Worm (Caenorhabditis elegans) whole organism, mixed stage, embryonic: ENCODE data around the gene C09H10.4.

Source experiments
- bed-3 ChIP-seq: fragments of 200-800 bp; sonication (Bioruptor generic); optimal IDR thresholded peaks from 3 replicates; lab custom pipeline; 2018; ENCODE audit warnings: mild to moderate bottlenecking, missing genetic modification characterization, moderate library complexity, missing compliant biosample characterization
- blmp-1 ChIP-seq: fragments of 150-350 bp; optimal IDR thresholded peaks from 2 replicates; lab custom pipeline; 2014; ENCODE audit warnings: missing biosample characterization, missing genetic modification characterization
- ceh-39 ChIP-seq: fragments of 150-350 bp; optimal IDR thresholded peaks from 2 replicates; lab custom pipeline; 2014; ENCODE audit warnings: missing biosample characterization, missing genetic modification characterization
- ceh-43 ChIP-seq: fragments of 200-800 bp; sonication (Bioruptor generic); optimal IDR thresholded peaks from 2 replicates; lab custom pipeline; 2018; ENCODE audit warnings: mild to moderate bottlenecking, missing genetic modification characterization, moderate library complexity, missing compliant biosample characterization
- ceh-83 ChIP-seq: fragments of 200-800 bp; sonication (Bioruptor generic); optimal IDR thresholded peaks from 2 replicates; lab custom pipeline; 2018; ENCODE audit warnings: mild to moderate bottlenecking, missing genetic modification characterization, missing compliant biosample characterization
- ces-1 ChIP-seq: fragments of 150-350 bp; optimal IDR thresholded peaks from 2 replicates; lab custom pipeline; 2014; ENCODE audit warnings: missing biosample characterization, missing genetic modification reagents, missing genetic modification characterization
- cnd-1 ChIP-seq: fragments of 200-800 bp; sonication (Bioruptor generic); optimal IDR thresholded peaks from 2 replicates; lab custom pipeline; 2018; ENCODE audit warnings: mild to moderate bottlenecking, missing genetic modification characterization, missing compliant biosample characterization
- drap-1 ChIP-seq: fragments of 200-800 bp; sonication (Bioruptor generic); optimal IDR thresholded peaks from 3 replicates; lab custom pipeline; 2018; ENCODE audit warnings: mild to moderate bottlenecking, missing genetic modification characterization, missing compliant biosample characterization
- elt-1 ChIP-seq: sonication (generic microtip); optimal IDR thresholded peaks from 2 replicates; lab custom pipeline; 2017; ENCODE audit warnings: missing genetic modification characterization, mild to moderate bottlenecking, missing compliant biosample characterization, antibody characterized with exemption, moderate library complexity, borderline replicate concordance; ENCODE audit not compliant: insufficient read depth
- elt-3 ChIP-seq: fragments of 150-350 bp; optimal IDR thresholded peaks from 2 replicates; lab custom pipeline; 2014; ENCODE audit warnings: missing biosample characterization, missing genetic modification characterization
- flh-1 ChIP-seq: fragments of 200-800 bp; sonication (Bioruptor generic); optimal IDR thresholded peaks from 2 replicates; lab custom pipeline; 2018; ENCODE audit warnings: mild to moderate bottlenecking, missing genetic modification characterization, moderate library complexity, missing compliant biosample characterization
- ham-2 ChIP-seq: fragments of 200-800 bp; sonication (Bioruptor generic); optimal IDR thresholded peaks from 2 replicates; lab custom pipeline; 2018; ENCODE audit warnings: mild to moderate bottlenecking, missing genetic modification characterization, missing compliant biosample characterization
- hlh-1 ChIP-seq: fragments of 150-350 bp; optimal IDR thresholded peaks from 2 replicates; lab custom pipeline; 2014; ENCODE audit warnings: missing biosample characterization, missing genetic modification reagents, missing genetic modification characterization
- lin-13 ChIP-seq: fragments of 150-350 bp; optimal IDR thresholded peaks from 2 replicates; lab custom pipeline; 2014; ENCODE audit warnings: missing biosample characterization, missing genetic modification characterization
- lin-32 ChIP-seq: fragments of 200-800 bp; sonication (Bioruptor generic); optimal IDR thresholded peaks from 2 replicates; lab custom pipeline; 2018; ENCODE audit warnings: mild to moderate bottlenecking, missing genetic modification characterization, missing compliant biosample characterization
- lsy-2 ChIP-seq: fragments of 150-350 bp; optimal IDR thresholded peaks from 2 replicates; lab custom pipeline; 2014; ENCODE audit warnings: missing biosample characterization, missing genetic modification characterization
- mab-5 ChIP-seq: fragments of 150-350 bp; optimal IDR thresholded peaks from 2 replicates; lab custom pipeline; 2014; ENCODE audit warnings: missing biosample characterization, missing genetic modification characterization
- mep-1 ChIP-seq: fragments of 150-350 bp; optimal IDR thresholded peaks from 2 replicates; lab custom pipeline; 2017; ENCODE audit warnings: missing biosample characterization, missing genetic modification reagents, missing genetic modification characterization, inconsistent platforms
- mls-2 ChIP-seq: sonication (generic microtip); optimal IDR thresholded peaks from 2 replicates; lab custom pipeline; 2016; ENCODE audit warnings: mild to moderate bottlenecking, missing genetic modification characterization, moderate library complexity, missing compliant biosample characterization
- nhr-12 ChIP-seq: fragments of 150-350 bp; optimal IDR thresholded peaks from 2 replicates; lab custom pipeline; 2014; ENCODE audit warnings: missing biosample characterization, missing genetic modification characterization
- nhr-2 ChIP-seq: fragments of 150-350 bp; optimal IDR thresholded peaks from 2 replicates; lab custom pipeline; 2014; ENCODE audit warnings: missing biosample characterization, missing genetic modification characterization
- nhr-237 ChIP-seq: fragments of 150-350 bp; optimal IDR thresholded peaks from 2 replicates; lab custom pipeline; 2014; ENCODE audit warnings: missing biosample characterization, missing genetic modification characterization
- nhr-28 ChIP-seq: fragments of 150-350 bp; optimal IDR thresholded peaks from 2 replicates; lab custom pipeline; 2014; ENCODE audit warnings: missing biosample characterization, missing genetic modification characterization
- nhr-76 ChIP-seq: sonication (generic microtip); optimal IDR thresholded peaks from 2 replicates; lab custom pipeline; 2017; ENCODE audit warnings: missing biosample characterization, missing genetic modification characterization
- pha-4 ChIP-seq: fragments of 150-350 bp; optimal IDR thresholded peaks from 2 replicates; lab custom pipeline; 2018; ENCODE audit warnings: missing biosample characterization, missing genetic modification reagents, missing genetic modification characterization
- sem-2 ChIP-seq: fragments of 200-800 bp; sonication (Bioruptor generic); optimal IDR thresholded peaks from 2 replicates; lab custom pipeline; 2018; ENCODE audit warnings: mild to moderate bottlenecking, missing genetic modification characterization, missing compliant biosample characterization
- snpc-4 ChIP-seq: fragments of 150-350 bp; optimal IDR thresholded peaks from 2 replicates; lab custom pipeline; 2014; ENCODE audit warnings: missing biosample characterization, missing genetic modification characterization
- sptf-1 ChIP-seq: sonication (generic microtip); optimal IDR thresholded peaks from 2 replicates; lab custom pipeline; 2017; ENCODE audit warnings: mild to moderate bottlenecking, missing genetic modification characterization, moderate library complexity, missing compliant biosample characterization
- tbx-8 ChIP-seq: fragments of 200-800 bp; sonication (Bioruptor generic); optimal IDR thresholded peaks from 2 replicates; lab custom pipeline; 2018; ENCODE audit warnings: mild to moderate bottlenecking, missing genetic modification characterization, moderate library complexity, missing compliant biosample characterization
- unc-120 ChIP-seq: sonication (generic microtip); optimal IDR thresholded peaks from 2 replicates; lab custom pipeline; 2017; ENCODE audit warnings: missing genetic modification characterization, missing compliant biosample characterization; ENCODE audit not compliant: poor library complexity, severe bottlenecking
- unc-39 ChIP-seq: fragments of 150-350 bp; optimal IDR thresholded peaks from 2 replicates; lab custom pipeline; 2014; ENCODE audit warnings: missing biosample characterization, missing genetic modification characterization
- unc-62 ChIP-seq: fragments of 150-350 bp; optimal IDR thresholded peaks from 2 replicates; lab custom pipeline; 2014; ENCODE audit warnings: missing biosample characterization, missing genetic modification reagents, missing genetic modification characterization
- ztf-11 ChIP-seq: fragments of 150-350 bp; optimal IDR thresholded peaks from 2 replicates; lab custom pipeline; 2014; ENCODE audit warnings: missing biosample characterization, missing genetic modification characterization

Gene C09H10.4

DNA sequence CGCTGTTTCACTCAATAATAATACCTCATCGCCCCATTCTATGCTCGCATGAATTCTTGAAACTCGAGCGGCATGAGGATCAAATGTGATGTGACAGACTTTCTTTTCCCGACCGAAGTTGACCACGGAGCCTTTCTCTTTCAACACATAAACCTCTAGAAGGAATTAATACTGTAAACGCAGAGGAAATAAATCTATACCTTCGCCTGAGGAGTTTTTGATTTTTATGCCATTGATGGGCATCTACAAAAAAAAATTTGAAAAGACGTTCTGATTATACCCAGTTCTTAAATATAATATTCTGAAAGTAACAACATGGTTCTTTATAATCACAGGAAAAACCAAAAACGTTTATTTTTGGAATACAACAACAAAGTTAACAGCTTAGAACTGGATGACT is 3.7 kb upstream of the C09H10.4 start, which contains the start of gene nbs-1:
TSS of gene nbs-1 (minus strand) at position 246 of the 400 bp plus-strand sequence.
- TF ChIP-seq ham-2 (GFP tag; lab: Kevin White, UChicago) (no peak), flh-1 (GFP tag; lab: Kevin White, UChicago) (no peak), snpc-4 (tag; lab: Kevin White, UChicago) (no peak), blmp-1 (tag; lab: Kevin White, UChicago) (no peak), hlh-1 (tag; lab: Kevin White, UChicago) (no peak), nhr-28 (tag; lab: Kevin White, UChicago) (no peak), elt-1 (tag; lab: Kevin White, UChicago) (no peak), unc-39 (tag; lab: Kevin White, UChicago) (no peak), bed-3 (GFP tag; lab: Kevin White, UChicago) (no peak), ceh-39 (tag; lab: Kevin White, UChicago) (no peak), mls-2 (tag; lab: Kevin White, UChicago) (no peak), sptf-1 (tag; lab: Kevin White, UChicago) (no peak), ceh-83 (GFP tag; lab: Kevin White, UChicago) (no peak), elt-3 (tag; lab: Kevin White, UChicago) (no peak), unc-120 (tag; lab: Kevin White, UChicago) (no peak), lin-32 (no peak), mep-1 (tag; lab: Kevin White, UChicago) (no peak)

ce11 chrII:11097154-11097887 is 2.6 kb upstream of the C09H10.4 start, which contains the start of the genes rpl-36.A and nuo-1:
Gene rpl-36.A, minus strand, starts transcription at chrII:11097204.
Gene nuo-1, plus strand, starts transcription at chrII:11097837.
- TF ChIP-seq unc-120 (tag; lab: Kevin White, UChicago): peak; percentile 80
- TF ChIP-seq nhr-28 (tag; lab: Kevin White, UChicago): no peak
- peak; percentile 50 for TF ChIP-seq sptf-1 (tag; lab: Kevin White, UChicago)
- peak; percentile 34 for TF ChIP-seq unc-62 (GFP tag; lab: Kevin White, UChicago)
- no peak for TF ChIP-seq nhr-76 (tag; lab: Kevin White, UChicago)
- peak; percentile 98 for TF ChIP-seq lsy-2 (tag; lab: Kevin White, UChicago)
- TF ChIP-seq drap-1 (GFP tag; lab: Kevin White, UChicago): peak; percentile 4
- peak; percentile 76 for TF ChIP-seq lin-13 (tag; lab: Kevin White, UChicago)
- TF ChIP-seq ceh-43: no peak
- TF ChIP-seq hlh-1 (tag; lab: Kevin White, UChicago): peak; percentile 55
- no peak for TF ChIP-seq nhr-12 (tag; lab: Kevin White, UChicago)
- no peak for TF ChIP-seq lin-32
- TF ChIP-seq ceh-39 (tag; lab: Kevin White, UChicago): peak; percentile 44
- TF ChIP-seq blmp-1 (tag; lab: Kevin White, UChicago): peak; percentile 89
- TF ChIP-seq mep-1 (tag; lab: Kevin White, UChicago): peak; percentile 93
- peak; percentile 53 for TF ChIP-seq ces-1 (GFP tag; lab: Kevin White, UChicago)
- peak; percentile 73 for TF ChIP-seq pha-4 (tag; lab: Kevin White, UChicago)
- peak; percentile 1 for TF ChIP-seq ham-2 (GFP tag; lab: Kevin White, UChicago)
- TF ChIP-seq nhr-237 (tag; lab: Kevin White, UChicago): peak; percentile 94
- TF ChIP-seq, all 35 proteins: peak for 14

- TF ChIP-seq lin-13 (tag; lab: Kevin White, UChicago): no peak
- TF ChIP-seq ceh-83 (GFP tag; lab: Kevin White, UChicago): no peak
- TF ChIP-seq ces-1 (GFP tag; lab: Kevin White, UChicago): no peak
- no peak for TF ChIP-seq sem-2 (GFP tag; lab: Kevin White, UChicago)
- no peak for TF ChIP-seq nhr-76 (tag; lab: Kevin White, UChicago)
- no peak for TF ChIP-seq unc-120 (tag; lab: Kevin White, UChicago)
- TF ChIP-seq lsy-2 (tag; lab: Kevin White, UChicago): no peak
- no peak for TF ChIP-seq blmp-1 (tag; lab: Kevin White, UChicago)
- no peak for TF ChIP-seq lin-32
- TF ChIP-seq hlh-1 (tag; lab: Kevin White, UChicago): no peak
- TF ChIP-seq nhr-2 (tag; lab: Kevin White, UChicago): no peak
- no peak for TF ChIP-seq snpc-4 (tag; lab: Kevin White, UChicago)
- TF ChIP-seq, all 35 proteins: peak for 0
Measured at ce11 chrII:11101171-11101570, 1.2 kb downstream of the C09H10.4 start.

- no peak for TF ChIP-seq ztf-11
- TF ChIP-seq blmp-1 (tag; lab: Kevin White, UChicago): no peak
- TF ChIP-seq mep-1 (tag; lab: Kevin White, UChicago): peak; percentile 71
- TF ChIP-seq mls-2 (tag; lab: Kevin White, UChicago): no peak
- peak; percentile 12 for TF ChIP-seq ces-1 (GFP tag; lab: Kevin White, UChicago)
- TF ChIP-seq mab-5 (tag; lab: Kevin White, UChicago): no peak
- TF ChIP-seq pha-4 (tag; lab: Kevin White, UChicago): peak; percentile 25
- TF ChIP-seq sptf-1 (tag; lab: Kevin White, UChicago): no peak
- no peak for TF ChIP-seq ceh-43
- TF ChIP-seq elt-3 (tag; lab: Kevin White, UChicago): no peak
- no peak for TF ChIP-seq cnd-1
- no peak for TF ChIP-seq nhr-12 (tag; lab: Kevin White, UChicago)
- TF ChIP-seq snpc-4 (tag; lab: Kevin White, UChicago): no peak
- no peak for TF ChIP-seq bed-3 (GFP tag; lab: Kevin White, UChicago)
- peak; percentile 40 for TF ChIP-seq lsy-2 (tag; lab: Kevin White, UChicago)
- no peak for TF ChIP-seq elt-1 (tag; lab: Kevin White, UChicago)
- TF ChIP-seq nhr-28 (tag; lab: Kevin White, UChicago): no peak
- no peak for TF ChIP-seq ceh-39 (tag; lab: Kevin White, UChicago)
- peak; percentile 90 for TF ChIP-seq hlh-1 (tag; lab: Kevin White, UChicago)
- TF ChIP-seq flh-1 (GFP tag; lab: Kevin White, UChicago): no peak
- TF ChIP-seq lin-32: no peak
- TF ChIP-seq lin-13 (tag; lab: Kevin White, UChicago): no peak
- TF ChIP-seq ceh-83 (GFP tag; lab: Kevin White, UChicago): no peak
- TF ChIP-seq drap-1 (GFP tag; lab: Kevin White, UChicago): no peak
- TF ChIP-seq sem-2 (GFP tag; lab: Kevin White, UChicago): no peak
- TF ChIP-seq tbx-8 (GFP tag; lab: Kevin White, UChicago): no peak
- TF ChIP-seq ham-2 (GFP tag; lab: Kevin White, UChicago): no peak
- TF ChIP-seq nhr-2 (tag; lab: Kevin White, UChicago): no peak
- peak; percentile 26 for TF ChIP-seq nhr-237 (tag; lab: Kevin White, UChicago)
- TF ChIP-seq unc-62 (GFP tag; lab: Kevin White, UChicago): no peak
- TF ChIP-seq unc-120 (tag; lab: Kevin White, UChicago): peak; percentile 67
Measured at ce11 chrII:11103052-11103451, 3.1 kb downstream of the C09H10.4 start.
